Worm (Caenorhabditis elegans): Measurements from ENCODE around the gene fbxl-4.

- TF ChIP-seq elt-1 (tag; optimal IDR thresholded peaks at IDR 0.05; ENCODE audit: borderline replicate concordance, insufficient read depth) (no peak), nhr-76 (tag; optimal IDR thresholded peaks at IDR 0.05) (no peak), elt-3 (tag; optimal IDR thresholded peaks at IDR 0.05) (no peak), nhr-237 (tag; optimal IDR thresholded peaks at IDR 0.05) (no peak)
Measured at ce11 chrX:6644971-6645704, 56.5 kb downstream of the fbxl-4 start, which contains the start of gene C56E10.3.
